Fruit fly (Drosophila melanogaster) whole organism, prepupa: Measurements from ENCODE around the gene CG43702.

Source experiments
- CG11762 ChIP-seq: fragments of 200-800 bp; sonication (Bioruptor generic); optimal IDR thresholded peaks from 3 replicates; lab custom pipeline; 2016; ENCODE audit warnings: missing biosample characterization, missing genetic modification characterization; ENCODE audit not compliant: insufficient read depth
- CG32006 ChIP-seq: fragments of 200-800 bp; sonication (Bioruptor generic); optimal IDR thresholded peaks from 3 replicates; lab custom pipeline; 2017; ENCODE audit warnings: missing biosample characterization, mild to moderate bottlenecking, missing genetic modification characterization
- CG4318 ChIP-seq: fragments of 200-800 bp; sonication (Bioruptor generic); optimal IDR thresholded peaks from 3 replicates; lab custom pipeline; 2017; ENCODE audit warnings: missing biosample characterization, mild to moderate bottlenecking, missing genetic modification characterization
- CG8632 ChIP-seq: fragments of 200-800 bp; sonication (Bioruptor generic); optimal IDR thresholded peaks from 3 replicates; lab custom pipeline; 2016; ENCODE audit warnings: missing biosample characterization, missing genetic modification characterization
- CG9139 ChIP-seq: fragments of 200-800 bp; sonication (Bioruptor generic); optimal IDR thresholded peaks from 3 replicates; lab custom pipeline; 2017; ENCODE audit warnings: missing biosample characterization, mild to moderate bottlenecking, missing genetic modification characterization
- Ets21C ChIP-seq: fragments of 200-800 bp; sonication (Bioruptor generic); optimal IDR thresholded peaks from 3 replicates; lab custom pipeline; 2016; ENCODE audit warnings: missing biosample characterization, missing genetic modification characterization
- Hr38 ChIP-seq: sonication (Bioruptor generic); optimal IDR thresholded peaks from 2 replicates; lab custom pipeline; 2016; ENCODE audit warnings: missing biosample characterization, missing genetic modification characterization
- Hr39 ChIP-seq: fragments of 200-800 bp; sonication (Bioruptor generic); optimal IDR thresholded peaks from 2 replicates; lab custom pipeline; 2016; ENCODE audit warnings: missing biosample characterization, missing genetic modification characterization
- Smox ChIP-seq: fragments of 200-800 bp; sonication (Bioruptor generic); optimal IDR thresholded peaks from 3 replicates; lab custom pipeline; 2016; ENCODE audit warnings: missing biosample characterization, missing genetic modification characterization
- achi ChIP-seq: fragments of 200-800 bp; sonication (Bioruptor generic); optimal IDR thresholded peaks from 3 replicates; lab custom pipeline; 2016; ENCODE audit warnings: missing biosample characterization, missing genetic modification characterization
- topi ChIP-seq: fragments of 200-800 bp; sonication (Bioruptor generic); optimal IDR thresholded peaks from 3 replicates; lab custom pipeline; 2016; ENCODE audit warnings: missing biosample characterization, missing genetic modification characterization

- TF ChIP-seq CG11762 (GFP tag; lab: Kevin White, UChicago) (no peak), CG9139 (GFP tag; lab: Kevin White, UChicago) (no peak), CG4318 (GFP tag; lab: Kevin White, UChicago) (no peak), achi (no peak), Ets21C (GFP tag; lab: Kevin White, UChicago) (no peak), CG32006 (GFP tag; lab: Kevin White, UChicago) (no peak), Smox (no peak), CG8632 (GFP tag; lab: Kevin White, UChicago) (no peak), topi (GFP tag; lab: Kevin White, UChicago) (no peak), Hr39 (no peak), Hr38 (GFP tag; lab: Kevin White, UChicago) (no peak)
Measured at dm6 chr3L:21317416-21318259, 19.2 kb downstream of the CG43702 start, which contains the start of gene Pc.
